Fruit fly (Drosophila melanogaster): ENCODE data around the gene CG31546.
A peak's percentile ranks its signal among the peaks of the same experiment; 100 is the strongest.

The CG31546 gene

DNA sequence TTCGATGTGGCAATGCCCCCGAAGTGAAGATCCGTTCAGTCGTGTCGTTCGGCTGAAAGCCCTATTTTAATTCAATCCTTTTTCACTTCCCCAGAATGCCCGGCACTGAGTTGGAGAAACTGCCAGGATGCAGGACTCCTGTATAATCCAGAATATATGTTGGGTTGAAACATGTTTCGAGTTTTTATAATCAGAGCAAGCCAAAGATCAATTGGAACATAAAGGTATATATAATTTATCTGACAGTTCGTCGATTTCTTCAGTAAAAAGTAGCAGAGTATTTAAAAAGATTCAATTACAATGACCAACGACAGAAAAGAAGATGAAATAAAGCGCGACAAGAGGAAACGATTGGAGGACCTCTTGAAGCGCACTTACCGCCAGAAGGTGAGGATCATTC is 7.9 kb downstream of the CG31546 start, which contains the start of gene CG31551:
Gene CG31551, plus strand, starts transcription at position 301 of the 400 bp plus-strand sequence.
- no peak for TF ChIP-seq hb (GFP tag; IDR thresholded peaks at IDR 0.05; ENCODE audit: partially characterized antibody)
- no peak for TF ChIP-seq CG1647 (GFP tag; optimal IDR thresholded peaks at IDR 0.05)
- TF ChIP-seq CG10565 (GFP tag; optimal IDR thresholded peaks at IDR 0.05) = no peak
- TF ChIP-seq Adf1 (GFP tag; IDR thresholded peaks at IDR 0.05) = no peak
- no peak for TF ChIP-seq CG6813 (GFP tag; optimal IDR thresholded peaks at IDR 0.05)
- no peak for TF ChIP-seq ab (GFP tag; optimal IDR thresholded peaks at IDR 0.05)
- no peak for TF ChIP-seq zen2 (GFP tag; IDR thresholded peaks at IDR 0.05; ENCODE audit: partially characterized antibody)
- TF ChIP-seq CG17912 (GFP tag; optimal IDR thresholded peaks at IDR 0.05) = no peak
- TF ChIP-seq CG12744 (GFP tag; optimal IDR thresholded peaks at IDR 0.05) = no peak
- no peak for TF ChIP-seq CG6791 (GFP tag; IDR thresholded peaks at IDR 0.05; ENCODE audit: partially characterized antibody)
- TF ChIP-seq chinmo (GFP tag; IDR thresholded peaks at IDR 0.05; ENCODE audit: partially characterized antibody) = no peak
- no peak for TF ChIP-seq CG12391 (tag; optimal IDR thresholded peaks at IDR 0.05)
- TF ChIP-seq BEAF-32 (GFP tag; optimal IDR thresholded peaks at IDR 0.05) = no peak
- no peak for TF ChIP-seq kah (GFP tag; optimal IDR thresholded peaks at IDR 0.05)
- TF ChIP-seq slbo (GFP tag; IDR thresholded peaks at IDR 0.05) = no peak
- TF ChIP-seq nom (GFP tag; optimal IDR thresholded peaks at IDR 0.05) = no peak
- TF ChIP-seq Hand (GFP tag; optimal IDR thresholded peaks at IDR 0.05) = no peak
- no peak for TF ChIP-seq ash1 (GFP tag; optimal IDR thresholded peaks at IDR 0.05)
- TF ChIP-seq org-1 (GFP tag; optimal IDR thresholded peaks at IDR 0.05) = no peak

DNA sequence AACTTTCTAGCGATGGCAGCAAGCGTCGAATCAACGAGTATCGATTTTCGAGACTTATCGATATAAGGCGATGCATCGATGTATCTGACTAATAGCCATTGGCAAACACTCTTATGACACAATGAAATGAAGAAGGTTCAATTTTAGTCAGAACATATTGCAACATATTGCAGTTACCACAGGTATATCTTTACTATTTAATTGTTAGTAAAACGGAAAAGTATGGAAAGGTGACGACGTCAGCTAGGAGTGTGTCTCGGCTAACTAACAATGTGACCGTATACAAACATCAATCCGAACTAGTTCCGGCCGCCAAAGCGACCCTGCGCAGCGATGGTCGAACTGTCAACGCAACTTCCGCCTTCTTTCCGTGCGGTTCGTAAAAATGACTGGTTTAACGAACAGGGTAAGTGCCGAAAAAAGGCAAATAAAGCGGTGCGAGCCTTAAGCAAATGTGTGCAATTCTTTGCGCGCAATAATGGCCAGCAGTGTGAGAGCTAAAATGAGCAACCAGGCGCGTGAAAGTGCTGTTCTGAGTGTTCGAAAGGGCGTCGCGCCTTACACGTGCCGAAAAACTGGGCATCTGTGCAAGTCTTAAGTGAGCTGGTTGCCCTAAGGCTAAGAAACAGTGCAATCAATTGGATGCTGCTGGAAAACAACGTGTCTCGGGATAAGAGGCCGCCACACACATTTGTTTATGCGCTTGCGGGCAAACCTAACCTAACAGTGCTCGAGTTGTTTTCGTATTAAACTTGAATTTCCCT is 11.1 kb downstream of the CG31546 start, which contains the start of the genes Dph4, Spec2 and RpL13A:
Gene Dph4, minus strand, starts transcription at position 11 of the 764 bp plus-strand sequence.
Gene Spec2, minus strand, starts transcription at position 11 of the 764 bp plus-strand sequence.
Gene RpL13A, plus strand, starts transcription at position 360 of the 764 bp plus-strand sequence.
- TF ChIP-seq ato (GFP tag; IDR thresholded peaks at IDR 0.05; ENCODE audit: partially characterized antibody) = no peak
- peak; percentile 93 for TF ChIP-seq CG3407 (GFP tag; optimal IDR thresholded peaks at IDR 0.05)
- peak; percentile 93 for TF ChIP-seq ewg (GFP tag; optimal IDR thresholded peaks at IDR 0.05)
- TF ChIP-seq D19A (tag; optimal IDR thresholded peaks at IDR 0.05) = peak; percentile 61
- no peak for TF ChIP-seq Adf1 (GFP tag; IDR thresholded peaks at IDR 0.05)
- peak; percentile 95 for TF ChIP-seq odd (GFP tag; optimal IDR thresholded peaks at IDR 0.05)
- peak; percentile 93 for TF ChIP-seq kni (GFP tag; optimal IDR thresholded peaks at IDR 0.05)
- TF ChIP-seq HLH3B (GFP tag; IDR thresholded peaks at IDR 0.05) = no peak
- peak; percentile 88 for TF ChIP-seq CG1529 (GFP tag; optimal IDR thresholded peaks at IDR 0.05)
- TF ChIP-seq ab (GFP tag; optimal IDR thresholded peaks at IDR 0.05) = peak; percentile 16
- peak; percentile 80 for TF ChIP-seq kah (GFP tag; optimal IDR thresholded peaks at IDR 0.05)
- TF ChIP-seq Abd-B (GFP tag; optimal IDR thresholded peaks at IDR 0.05) = no peak
- TF ChIP-seq CG31224 (GFP tag; IDR thresholded peaks at IDR 0.05) = no peak
- no peak for TF ChIP-seq chinmo (GFP tag; IDR thresholded peaks at IDR 0.05; ENCODE audit: partially characterized antibody)
- TF ChIP-seq Nf-YA (GFP tag; IDR thresholded peaks at IDR 0.05) = no peak
- TF ChIP-seq Doc2 (GFP tag; IDR thresholded peaks at IDR 0.05) = no peak
- TF ChIP-seq E2f1 (GFP tag; IDR thresholded peaks at IDR 0.05) = no peak
- TF ChIP-seq CG12942 (GFP tag; optimal IDR thresholded peaks at IDR 0.05) = peak; percentile 80
- peak; percentile 88 for TF ChIP-seq Atf-2 (GFP tag; optimal IDR thresholded peaks at IDR 0.05)
- TF ChIP-seq salm (tag; optimal IDR thresholded peaks at IDR 0.05) = peak; percentile 82
- no peak for TF ChIP-seq CG6689 (GFP tag; IDR thresholded peaks at IDR 0.05)
- TF ChIP-seq CG7372 (GFP tag; IDR thresholded peaks at IDR 0.05) = no peak
- no peak for TF ChIP-seq ken (GFP tag; IDR thresholded peaks at IDR 0.05)
- no peak for TF ChIP-seq stc (GFP tag; IDR thresholded peaks at IDR 0.05)
- TF ChIP-seq CG12071 (GFP tag; optimal IDR thresholded peaks at IDR 0.05) = peak; percentile 95
- no peak for TF ChIP-seq dmrt99B (tag; optimal IDR thresholded peaks at IDR 0.05)
- no peak for TF ChIP-seq seq (GFP tag; IDR thresholded peaks at IDR 0.05)
- peak; percentile 81 for TF ChIP-seq repo (GFP tag; optimal IDR thresholded peaks at IDR 0.05)
- TF ChIP-seq B-H2 (GFP tag; optimal IDR thresholded peaks at IDR 0.05) = peak; percentile 97
- peak; percentile 100 for TF ChIP-seq HLHmδ (GFP tag; optimal IDR thresholded peaks at IDR 0.05)
- no peak for TF ChIP-seq Scr (GFP tag; IDR thresholded peaks at IDR 0.05; ENCODE audit: partially characterized antibody)
- no peak for TF ChIP-seq MBD-R2 (GFP tag; IDR thresholded peaks at IDR 0.05)
- peak; percentile 89 for TF ChIP-seq CG4854 (GFP tag; optimal IDR thresholded peaks at IDR 0.05)
